Fruit fly (Drosophila melanogaster): ENCODE results near the gene CG8924.
A peak's percentile ranks its signal among the peaks of the same experiment; 100 is the strongest.

The CG8924 gene

DNA sequence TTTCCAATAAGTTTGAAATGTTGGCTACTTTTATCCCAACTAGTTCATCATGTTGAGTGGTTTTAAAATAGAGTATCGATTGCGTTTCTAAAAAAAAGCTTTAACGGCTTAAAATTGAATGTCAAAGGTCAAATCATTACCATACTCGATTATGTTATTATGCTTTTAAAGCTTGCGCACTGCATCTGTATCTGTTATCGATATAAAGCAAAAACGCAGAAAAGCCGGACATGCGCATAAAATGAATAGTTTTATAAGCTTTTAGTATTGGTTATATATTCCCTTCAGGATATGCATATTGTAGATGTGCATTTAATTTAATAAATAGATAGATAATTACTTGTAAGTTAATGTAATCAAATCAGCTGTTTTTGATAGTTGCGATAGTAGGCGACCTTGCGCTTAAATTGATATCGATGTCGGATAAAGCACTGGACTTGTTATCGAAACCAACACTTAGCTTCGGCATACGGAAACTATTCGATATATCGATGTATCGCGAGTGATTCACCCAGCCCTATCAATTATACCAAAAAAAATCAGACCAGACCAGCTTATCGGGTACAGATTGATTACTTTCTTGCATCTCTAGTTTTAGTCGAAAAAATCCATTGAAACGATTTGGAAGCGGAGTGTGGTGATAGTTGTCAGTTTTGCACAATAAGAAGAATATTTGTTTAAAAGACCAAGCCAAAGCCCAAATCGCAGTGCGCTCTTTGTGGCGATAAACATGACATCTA is 49.1 kb upstream of the CG8924 start, which contains the start of gene shi (continued):
- TF ChIP-seq Mad (GFP tag; optimal IDR thresholded peaks at IDR 0.05) (no peak), CkIIα-i1 (GFP tag; IDR thresholded peaks at IDR 0.05) (no peak), Six4 (GFP tag; optimal IDR thresholded peaks at IDR 0.05) (no peak), btn (GFP tag; optimal IDR thresholded peaks at IDR 0.05) (no peak), h (optimal IDR thresholded peaks at IDR 0.05) (no peak), chn (GFP tag; optimal IDR thresholded peaks at IDR 0.05) (no peak), Deaf1 (tag; optimal IDR thresholded peaks at IDR 0.05) (no peak), Adf1 (GFP tag; IDR thresholded peaks at IDR 0.05) (no peak), CG3995 (GFP tag; optimal IDR thresholded peaks at IDR 0.05) (peak; percentile 9), sens (GFP tag) (peak; percentile 88), CG17802 (tag; optimal IDR thresholded peaks at IDR 0.05) (no peak), Antp (GFP tag; optimal IDR thresholded peaks at IDR 0.05) (no peak), TFAM (GFP tag; optimal IDR thresholded peaks at IDR 0.05) (no peak), CG8359 (GFP tag; optimal IDR thresholded peaks at IDR 0.05; ENCODE audit: borderline replicate concordance) (no peak), CG5953 (GFP tag; IDR thresholded peaks at IDR 0.05) (no peak), CG4404 (GFP tag; IDR thresholded peaks at IDR 0.05) (no peak), HLH54F (GFP tag; optimal IDR thresholded peaks at IDR 0.05) (no peak), Eip74EF (GFP tag; optimal IDR thresholded peaks at IDR 0.05) (no peak), CG3838 (GFP tag; optimal IDR thresholded peaks at IDR 0.05) (no peak), CG18619 (GFP tag; optimal IDR thresholded peaks at IDR 0.05) (no peak), CG10654 (GFP tag; optimal IDR thresholded peaks at IDR 0.05) (no peak), Med (GFP tag) (peak; percentile 89), Sry-δ (GFP tag; optimal IDR thresholded peaks at IDR 0.05) (peak; percentile 94), CG11504 (tag; optimal IDR thresholded peaks at IDR 0.05) (no peak), sqz (GFP tag; optimal IDR thresholded peaks at IDR 0.05) (peak; percentile 50), CG2129 (GFP tag; IDR thresholded peaks at IDR 0.05; ENCODE audit: partially characterized antibody) (peak; percentile 83), ato (GFP tag; IDR thresholded peaks at IDR 0.05; ENCODE audit: partially characterized antibody) (peak; percentile 99), gsb-n (tag; optimal IDR thresholded peaks at IDR 0.05) (peak; percentile 15), zf30C (GFP tag; optimal IDR thresholded peaks at IDR 0.05) (no peak), CG10543 (GFP tag; optimal IDR thresholded peaks at IDR 0.05) (peak; percentile 10), CG11723 (GFP tag; optimal IDR thresholded peaks at IDR 0.05) (no peak), CG31388 (GFP tag; optimal IDR thresholded peaks at IDR 0.05) (no peak), Hmr (GFP tag; optimal IDR thresholded peaks at IDR 0.05) (peak; percentile 45), otp (GFP tag; IDR thresholded peaks at IDR 0.05) (no peak; the same call in 2 of the 3 replicates), NfI (GFP tag; optimal IDR thresholded peaks at IDR 0.05) (no peak), dysf (GFP tag; IDR thresholded peaks at IDR 0.05) (no peak), MBD-R2 (GFP tag; IDR thresholded peaks at IDR 0.05) (peak; percentile 47), CoRest (tag; optimal IDR thresholded peaks at IDR 0.05) (no peak), eve (GFP tag; optimal IDR thresholded peaks at IDR 0.05) (no peak), pan (optimal IDR thresholded peaks at IDR 0.05) (no peak), pan (GFP tag; optimal IDR thresholded peaks at IDR 0.05 in 1 of 2, IDR thresholded peaks at IDR 0.05 in 1 of 2) (no peak), ATbp (GFP tag; optimal IDR thresholded peaks at IDR 0.05) (no peak), CG30020 (tag; optimal IDR thresholded peaks at IDR 0.05) (peak; percentile 84), gcm2 (GFP tag; optimal IDR thresholded peaks at IDR 0.05) (no peak), trh (GFP tag; optimal IDR thresholded peaks at IDR 0.05) (no peak), croc (GFP tag; conservative IDR thresholded peaks at IDR 0.05) (no peak), so (GFP tag; IDR thresholded peaks at IDR 0.05) (no peak), run (tag; optimal IDR thresholded peaks at IDR 0.05) (no peak), ken (GFP tag; IDR thresholded peaks at IDR 0.05) (no peak), ranshi (GFP tag; IDR thresholded peaks at IDR 0.05) (no peak), psq (GFP tag; optimal IDR thresholded peaks at IDR 0.05) (no peak)

Data from whole organism, embryonic.